Fruit fly (Drosophila melanogaster) whole organism, prepupa: ENCODE measurements around the gene Gr93d.

ENCODE experiments used
- CG10669 ChIP-seq: fragments of 200-800 bp; sonication (Bioruptor generic); optimal IDR thresholded peaks from 3 replicates; lab custom pipeline; 2018; ENCODE audit warnings: missing biosample characterization, mild to moderate bottlenecking, missing genetic modification characterization, moderate library complexity
- CG11762 ChIP-seq: fragments of 200-800 bp; sonication (Bioruptor generic); optimal IDR thresholded peaks from 3 replicates; lab custom pipeline; 2016; ENCODE audit warnings: missing biosample characterization, missing genetic modification characterization; ENCODE audit not compliant: insufficient read depth
- CG31627 ChIP-seq: fragments of 200-800 bp; sonication (Bioruptor generic); optimal IDR thresholded peaks from 3 replicates; lab custom pipeline; 2016; ENCODE audit warnings: missing biosample characterization, missing genetic modification characterization
- CG34406 ChIP-seq: fragments of 200-800 bp; sonication (Bioruptor generic); optimal IDR thresholded peaks from 3 replicates; lab custom pipeline; 2016; ENCODE audit warnings: missing biosample characterization, missing genetic modification characterization
- CG3919 ChIP-seq: fragments of 200-800 bp; sonication (Bioruptor generic); optimal IDR thresholded peaks from 3 replicates; lab custom pipeline; 2016; ENCODE audit warnings: missing biosample characterization, missing genetic modification characterization
- CG8119 ChIP-seq: fragments of 200-800 bp; sonication (Bioruptor generic); IDR thresholded peaks from 3 replicates; pipeline ENCODE4 v1.3.6; 2022; ENCODE audit warnings: missing biosample characterization, missing genetic modification characterization
- Lpt ChIP-seq: fragments of 200-800 bp; sonication (Bioruptor generic); optimal IDR thresholded peaks from 3 replicates; lab custom pipeline; 2016; ENCODE audit warnings: missing biosample characterization, missing genetic modification characterization
- fd85E ChIP-seq: fragments of 200-800 bp; sonication (Bioruptor generic); optimal IDR thresholded peaks from 3 replicates; lab custom pipeline; 2016; ENCODE audit warnings: missing biosample characterization, missing genetic modification characterization

DNA sequence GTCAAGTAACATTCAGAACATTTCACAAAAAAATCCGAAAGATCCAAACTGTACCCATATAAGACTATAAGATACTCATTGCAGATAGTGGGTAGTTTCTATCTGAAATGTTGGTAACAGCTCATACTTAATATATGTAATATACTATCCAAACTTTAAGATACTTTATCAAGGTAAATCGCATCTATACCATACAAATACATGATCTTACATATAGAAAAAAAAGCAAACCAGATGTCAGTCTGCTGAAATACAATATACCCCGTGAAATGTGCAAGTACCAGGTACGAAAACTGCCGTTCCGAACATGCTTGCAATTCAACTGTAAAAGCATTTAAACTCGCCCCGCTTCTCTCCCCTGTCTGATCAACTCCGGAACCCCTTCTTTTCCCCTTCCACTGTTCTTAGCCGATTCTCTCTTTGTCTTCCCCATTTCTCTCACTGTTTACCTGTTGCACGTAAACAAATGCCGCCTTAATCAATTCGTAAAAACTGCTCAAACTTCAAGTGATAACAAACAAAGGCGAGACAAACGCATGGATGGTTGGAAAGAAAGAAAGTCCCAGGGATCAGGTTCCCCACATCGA, 18.9 kb downstream of the Gr93d start:
- peak; percentile 9 for TF ChIP-seq CG10669 (GFP tag; lab: Kevin White, UChicago)
- no peak; the same call in 2 of the 3 replicates for TF ChIP-seq CG8119 (GFP tag; lab: Robert Waterston, UW)
- no peak for TF ChIP-seq Lpt (GFP tag; lab: Kevin White, UChicago)
- TF ChIP-seq fd85E (GFP tag; lab: Kevin White, UChicago): no peak
- peak; percentile 16 for TF ChIP-seq CG3919
- peak; percentile 73 for TF ChIP-seq CG31627
- TF ChIP-seq CG11762 (GFP tag; lab: Kevin White, UChicago): peak; percentile 8
- no peak for TF ChIP-seq CG34406 (GFP tag; lab: Kevin White, UChicago)
